Fruit fly (Drosophila melanogaster) whole organism, wandering third instar larva: ENCODE results near the gene Rcd5.

Experiments
- Abd-B ChIP-seq: fragments of >200 bp; optimal IDR thresholded peaks from 2 replicates; lab custom pipeline; 2017; ENCODE audit warnings: missing biosample characterization, missing genetic modification characterization
- CG32264 ChIP-seq: fragments of 200-800 bp; sonication (Bioruptor generic); optimal IDR thresholded peaks from 2 replicates; lab custom pipeline; 2016; ENCODE audit warnings: missing biosample characterization, missing genetic modification characterization
- CG9705 ChIP-seq: fragments of 200-800 bp; sonication (Bioruptor generic); optimal IDR thresholded peaks from 2 replicates; lab custom pipeline; 2018; ENCODE audit warnings: missing biosample characterization, mild to moderate bottlenecking, missing genetic modification characterization
- CrebA ChIP-seq: fragments of 200-800 bp; sonication (Bioruptor generic); optimal IDR thresholded peaks from 2 replicates; lab custom pipeline; 2016; ENCODE audit warnings: missing biosample characterization, mild to moderate bottlenecking, missing genetic modification characterization, borderline replicate concordance
- Dfd ChIP-seq: fragments of >200 bp; optimal IDR thresholded peaks from 2 replicates; lab custom pipeline; 2017; ENCODE audit warnings: missing biosample characterization, missing genetic modification characterization
- Dif ChIP-seq: fragments of 200-275, 200-300 bp; sonication (Bioruptor generic); optimal IDR thresholded peaks from 2 replicates; lab custom pipeline; 2018; ENCODE audit warnings: missing biosample characterization, missing genetic modification characterization; ENCODE audit not compliant: partially characterized antibody
- GATAd ChIP-seq: sonication (Bioruptor generic); optimal IDR thresholded peaks from 2 replicates; lab custom pipeline; 2016; ENCODE audit warnings: missing biosample characterization, missing genetic modification characterization
- HLH106 ChIP-seq: fragments of 200-800 bp; optimal IDR thresholded peaks from 3 replicates; lab custom pipeline; 2019; ENCODE audit warnings: missing biosample characterization, mild to moderate bottlenecking, missing genetic modification characterization, moderate library complexity
- Hnf4 ChIP-seq: fragments of 200-800 bp; sonication (Bioruptor generic); optimal IDR thresholded peaks from 2 replicates; lab custom pipeline; 2016; ENCODE audit warnings: missing biosample characterization, mild to moderate bottlenecking, missing genetic modification characterization
- Hr78 ChIP-seq: fragments of >200 bp; optimal IDR thresholded peaks from 2 replicates; lab custom pipeline; 2017; ENCODE audit warnings: missing biosample characterization, missing genetic modification characterization
- Hr83 ChIP-seq: fragments of 200-300 bp; sonication (Bioruptor generic); optimal IDR thresholded peaks from 2 replicates; lab custom pipeline; 2016; ENCODE audit warnings: missing biosample characterization, mild to moderate bottlenecking, missing genetic modification characterization, moderate library complexity; ENCODE audit not compliant: poor library complexity, severe bottlenecking
- Jra ChIP-seq: sonication (Bioruptor generic); optimal IDR thresholded peaks from 2 replicates; lab custom pipeline; 2016; ENCODE audit warnings: missing biosample characterization, missing genetic modification characterization
- Mio ChIP-seq: sonication (Bioruptor generic); optimal IDR thresholded peaks from 2 replicates; lab custom pipeline; 2016; ENCODE audit warnings: missing biosample characterization, missing genetic modification characterization
- Myc ChIP-seq: fragments of >200 bp; optimal IDR thresholded peaks from 2 replicates; lab custom pipeline; 2017
- N ChIP-seq: fragments of >200 bp; optimal IDR thresholded peaks from 2 replicates; lab custom pipeline; 2018; ENCODE audit warnings: missing biosample characterization, missing external identifiers, missing genetic modification characterization
- OdsH ChIP-seq: fragments of 200-800 bp; sonication (Bioruptor generic); optimal IDR thresholded peaks from 2 replicates; lab custom pipeline; 2016; ENCODE audit warnings: missing biosample characterization, mild to moderate bottlenecking, missing genetic modification characterization
- Rel ChIP-seq, 2 experiments: fragments of 200-800 bp; sonication (Bioruptor generic) in 1 of 2; optimal IDR thresholded peaks; 2 replicates in 1 of 2; 3 replicates in 1 of 2; lab custom pipeline; 2016 to 2019; ENCODE audit warnings: mild to moderate bottlenecking in 2 of 2, missing biosample characterization in 2 of 2, missing genetic modification characterization in 2 of 2, moderate library complexity in 1 of 2
- Sp1 ChIP-seq: fragments of 200-800 bp; sonication (Bioruptor generic); optimal IDR thresholded peaks from 3 replicates; lab custom pipeline; 2019; ENCODE audit warnings: missing biosample characterization, mild to moderate bottlenecking, missing genetic modification characterization, moderate library complexity
- Vsx2 ChIP-seq: fragments of 200-300, 225-300 bp; sonication (Bioruptor generic); optimal IDR thresholded peaks from 2 replicates; lab custom pipeline; 2018; ENCODE audit warnings: missing biosample characterization, missing genetic modification characterization; ENCODE audit not compliant: partially characterized antibody
- br ChIP-seq: fragments of 200-800 bp; sonication (Bioruptor generic); optimal IDR thresholded peaks from 2 replicates; lab custom pipeline; 2016; ENCODE audit warnings: missing biosample characterization, missing genetic modification characterization
- brk ChIP-seq: fragments of 200-800 bp; sonication (Bioruptor generic); optimal IDR thresholded peaks from 2 replicates; lab custom pipeline; 2016; ENCODE audit warnings: missing biosample characterization, mild to moderate bottlenecking, missing genetic modification characterization
- dl ChIP-seq, 2 experiments: fragments of 175-275, 200-275 bp in 1 of 2; fragments of 200-275 bp in 1 of 2; sonication (Bioruptor generic); optimal IDR thresholded peaks; lab custom pipeline; 2018; ENCODE audit warnings: mild to moderate bottlenecking in 2 of 2, missing biosample characterization in 2 of 2, missing genetic modification characterization in 2 of 2, moderate library complexity in 2 of 2; ENCODE audit not compliant: partially characterized antibody in 2 of 2, insufficient read depth in 1 of 2
- dmrt93B ChIP-seq: fragments of 200-800 bp; sonication (Bioruptor generic); optimal IDR thresholded peaks from 2 replicates; lab custom pipeline; 2018; ENCODE audit warnings: missing biosample characterization, mild to moderate bottlenecking, missing genetic modification characterization
- dsf ChIP-seq: sonication (Bioruptor generic); optimal IDR thresholded peaks from 2 replicates; lab custom pipeline; 2016; ENCODE audit warnings: missing biosample characterization, missing genetic modification characterization, borderline replicate concordance
- ey ChIP-seq: fragments of 200-800 bp; sonication (Bioruptor generic); optimal IDR thresholded peaks from 2 replicates; lab custom pipeline; 2016; ENCODE audit warnings: missing biosample characterization, missing genetic modification characterization
- foxo ChIP-seq, 2 experiments: fragments of 200-800 bp; sonication (Bioruptor generic); optimal IDR thresholded peaks; 2 replicates in 1 of 2; 3 replicates in 1 of 2; lab custom pipeline; 2016 to 2017; ENCODE audit warnings: missing biosample characterization in 2 of 2, missing genetic modification characterization in 2 of 2
- fru ChIP-seq: fragments of 200-800 bp; sonication (Bioruptor generic); optimal IDR thresholded peaks from 3 replicates; lab custom pipeline; 2016; ENCODE audit warnings: missing biosample characterization, mild to moderate bottlenecking, missing genetic modification characterization
- h ChIP-seq: fragments of 200-800 bp; sonication (Bioruptor generic); optimal IDR thresholded peaks from 3 replicates; lab custom pipeline; 2016; ENCODE audit warnings: missing biosample characterization, mild to moderate bottlenecking, missing genetic modification characterization
- jim ChIP-seq: fragments of 175-275, 200-325 bp; sonication (Bioruptor generic); optimal IDR thresholded peaks from 2 replicates; lab custom pipeline; 2016; ENCODE audit warnings: missing biosample characterization, mild to moderate bottlenecking, missing genetic modification characterization
- lola ChIP-seq: fragments of >200 bp; optimal IDR thresholded peaks from 2 replicates; lab custom pipeline; 2017; ENCODE audit warnings: missing biosample characterization, missing genetic modification characterization
- pan ChIP-seq: fragments of >200 bp; optimal IDR thresholded peaks from 2 replicates; lab custom pipeline; 2017
- psq ChIP-seq: fragments of 200-800 bp; sonication (Bioruptor generic); optimal IDR thresholded peaks from 3 replicates; lab custom pipeline; 2017; ENCODE audit warnings: missing biosample characterization, mild to moderate bottlenecking, missing genetic modification characterization, moderate library complexity
- rgr ChIP-seq: fragments of 200-800 bp; sonication (Bioruptor generic); optimal IDR thresholded peaks from 3 replicates; lab custom pipeline; 2016; ENCODE audit warnings: missing biosample characterization, mild to moderate bottlenecking, missing genetic modification characterization
- sage ChIP-seq: fragments of 200-800 bp; sonication (Bioruptor generic); optimal IDR thresholded peaks from 2 replicates; lab custom pipeline; 2016; ENCODE audit warnings: missing biosample characterization, mild to moderate bottlenecking, missing genetic modification characterization
- sv ChIP-seq: fragments of 200-800 bp; sonication (Bioruptor generic); optimal IDR thresholded peaks from 3 replicates; lab custom pipeline; 2016; ENCODE audit warnings: missing biosample characterization, missing genetic modification characterization
- tai ChIP-seq: sonication (Bioruptor generic); optimal IDR thresholded peaks from 2 replicates; lab custom pipeline; 2016; ENCODE audit warnings: missing biosample characterization, missing genetic modification characterization
- usp ChIP-seq: fragments of >200 bp; optimal IDR thresholded peaks from 2 replicates; lab custom pipeline; 2017; ENCODE audit warnings: missing biosample characterization, missing genetic modification characterization
- woc ChIP-seq: sonication (Bioruptor generic); optimal IDR thresholded peaks from 2 replicates; lab custom pipeline; 2016; ENCODE audit warnings: missing biosample characterization, mild to moderate bottlenecking, missing genetic modification characterization

The Rcd5 gene

dm6 chr3L:4040247-4040925 is at the start of gene Rcd5, which contains the start of gene CG11593:
Rcd5 (plus strand) TSS chr3L:4040529.
CG11593 (minus strand) TSS chr3L:4040482.
- TF ChIP-seq Hnf4, result no peak
- no peak for TF ChIP-seq Hr83 (GFP tag; lab: Kevin White, UChicago)
- peak; percentile 52 for TF ChIP-seq Myc
- TF ChIP-seq GATAd (GFP tag; lab: Kevin White, UChicago), result no peak
- TF ChIP-seq Mio (GFP tag; lab: Kevin White, UChicago), result no peak
- TF ChIP-seq OdsH, result peak; percentile 34
- no peak for TF ChIP-seq ey (GFP tag; lab: Kevin White, UChicago)
- TF ChIP-seq CrebA (GFP tag; lab: Kevin White, UChicago), result no peak
- no peak for TF ChIP-seq rgr (GFP tag; lab: Kevin White, UChicago)
- no peak for TF ChIP-seq CG32264 (GFP tag; lab: Kevin White, UChicago)
- TF ChIP-seq br (GFP tag; lab: Kevin White, UChicago), result no peak
- TF ChIP-seq lola (GFP tag; lab: Kevin White, UChicago), result no peak
- TF ChIP-seq dl (GFP tag; optimal IDR thresholded peaks at IDR 0.05; lab: Kevin White, UChicago; ENCODE audit: insufficient read depth in 1 of 2, partially characterized antibody in 2 of 2), result no peak
- no peak for TF ChIP-seq Rel (GFP tag; optimal IDR thresholded peaks at IDR 0.05; lab: Kevin White, UChicago)
- TF ChIP-seq Rel (tag; optimal IDR thresholded peaks at IDR 0.05; lab: Kevin White, UChicago), result no peak
- TF ChIP-seq pan (lab: Kevin White, UChicago), result no peak
- TF ChIP-seq Hr78 (GFP tag; lab: Kevin White, UChicago), result no peak
- TF ChIP-seq tai (GFP tag; lab: Kevin White, UChicago), result no peak
- TF ChIP-seq sv, result peak; percentile 27
- TF ChIP-seq h (GFP tag; lab: Kevin White, UChicago), result no peak
- no peak for TF ChIP-seq woc (GFP tag; lab: Kevin White, UChicago)
- TF ChIP-seq fru (GFP tag; lab: Kevin White, UChicago), result no peak
- TF ChIP-seq psq (GFP tag; lab: Kevin White, UChicago), result peak; percentile 60
- no peak for TF ChIP-seq Sp1 (GFP tag; lab: Kevin White, UChicago)
- no peak for TF ChIP-seq Jra (GFP tag; lab: Kevin White, UChicago)
- peak; percentile 76 for TF ChIP-seq HLH106 (tag; lab: Kevin White, UChicago)
- no peak for TF ChIP-seq Abd-B (GFP tag; lab: Kevin White, UChicago)
- no peak for TF ChIP-seq jim (GFP tag; lab: Kevin White, UChicago)
- TF ChIP-seq Dfd (GFP tag; lab: Kevin White, UChicago), result no peak
- TF ChIP-seq usp, result no peak
- no peak for TF ChIP-seq Vsx2 (GFP tag; lab: Kevin White, UChicago)
- no peak for TF ChIP-seq Dif (GFP tag; lab: Kevin White, UChicago)
- no peak for TF ChIP-seq foxo (GFP tag; optimal IDR thresholded peaks at IDR 0.05; lab: Kevin White, UChicago)
- TF ChIP-seq CG9705 (GFP tag; lab: Kevin White, UChicago), result no peak
- TF ChIP-seq brk, result no peak
- TF ChIP-seq sage (GFP tag; lab: Kevin White, UChicago), result no peak
- TF ChIP-seq dsf (GFP tag; lab: Kevin White, UChicago), result no peak
- TF ChIP-seq N, result no peak
- TF ChIP-seq dmrt93B (GFP tag; lab: Kevin White, UChicago), result peak; percentile 60

- TF ChIP-seq Hr83 (GFP tag; lab: Kevin White, UChicago), result no peak
- TF ChIP-seq Hnf4, result no peak
- no peak for TF ChIP-seq HLH106 (tag; lab: Kevin White, UChicago)
- no peak for TF ChIP-seq sv
- no peak for TF ChIP-seq rgr (GFP tag; lab: Kevin White, UChicago)
- no peak for TF ChIP-seq psq (GFP tag; lab: Kevin White, UChicago)
- TF ChIP-seq h (GFP tag; lab: Kevin White, UChicago), result no peak
- no peak for TF ChIP-seq Sp1 (GFP tag; lab: Kevin White, UChicago)
- TF ChIP-seq usp, result no peak
Measured at dm6 chr3L:3995554-3995953, 44.8 kb upstream of the Rcd5 start.
